Worm (Caenorhabditis elegans): ENCODE data around the gene gbh-2.

DNA sequence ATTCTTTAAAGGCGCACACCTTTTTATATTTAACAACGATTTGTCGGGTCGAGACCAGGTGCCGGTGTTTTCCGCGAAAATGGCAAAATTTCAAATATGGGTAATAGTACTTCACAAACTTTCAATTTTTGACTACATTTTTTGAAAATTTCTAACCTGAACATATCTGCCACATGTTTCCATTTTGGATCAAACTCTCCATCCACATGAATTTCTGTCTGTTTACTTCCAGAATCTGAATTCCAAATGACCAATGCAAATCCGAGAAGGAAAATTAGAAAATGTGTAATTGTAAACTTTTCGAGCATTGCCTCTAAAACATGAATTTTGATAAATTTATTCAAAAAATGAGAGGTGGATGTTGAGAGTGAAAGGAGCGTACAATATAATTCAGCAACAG lies 5.5 kb upstream of the gbh-2 start, which contains the start of gene lact-4:
- TF ChIP-seq mep-1 (tag; optimal IDR thresholded peaks at IDR 0.05) = no peak
- TF ChIP-seq blmp-1 (tag; optimal IDR thresholded peaks at IDR 0.05) = no peak
- TF ChIP-seq nhr-76 (tag; optimal IDR thresholded peaks at IDR 0.05) = no peak
- TF ChIP-seq hlh-1 (tag; optimal IDR thresholded peaks at IDR 0.05) = no peak
- TF ChIP-seq sptf-1 (tag; optimal IDR thresholded peaks at IDR 0.05) = no peak
- TF ChIP-seq nhr-237 (tag; optimal IDR thresholded peaks at IDR 0.05) = no peak
- TF ChIP-seq tbx-8 (GFP tag; optimal IDR thresholded peaks at IDR 0.05) = no peak
- no peak for TF ChIP-seq pha-4 (tag; optimal IDR thresholded peaks at IDR 0.05)
- TF ChIP-seq snpc-4 (tag; optimal IDR thresholded peaks at IDR 0.05) = no peak
- TF ChIP-seq bed-3 (GFP tag; optimal IDR thresholded peaks at IDR 0.05) = no peak
- no peak for TF ChIP-seq sem-2 (GFP tag; optimal IDR thresholded peaks at IDR 0.05)
- no peak for TF ChIP-seq ztf-11 (tag; optimal IDR thresholded peaks at IDR 0.05)
- no peak for TF ChIP-seq unc-39 (tag; optimal IDR thresholded peaks at IDR 0.05)
- no peak for TF ChIP-seq lin-13 (tag; optimal IDR thresholded peaks at IDR 0.05)
